Worm (Caenorhabditis elegans) whole organism, young adult: ENCODE data around the gene C16C8.9.

Experiments used
- F22D6.2 ChIP-seq: sonication (generic microtip); optimal IDR thresholded peaks from 2 replicates; lab custom pipeline; 2016; ENCODE audit warnings: mild to moderate bottlenecking, missing genetic modification characterization, missing compliant biosample characterization
- F33H1.4 ChIP-seq: fragments of 200-800 bp; sonication (Bioruptor generic); IDR thresholded peaks from 2 replicates; pipeline ENCODE4 v1.3.6; 2022; ENCODE audit warnings: missing genetic modification reagents, missing genetic modification characterization, missing compliant biosample characterization
- F37B4.10 ChIP-seq: fragments of 200-800 bp; sonication (Bioruptor generic); IDR thresholded peaks from 2 replicates; pipeline ENCODE4 v1.3.6; 2022; ENCODE audit warnings: missing genetic modification characterization, missing compliant biosample characterization
- K11D2.4 ChIP-seq: fragments of 200-800 bp; sonication (Bioruptor generic); IDR thresholded peaks from 2 replicates; pipeline ENCODE4 v1.3.6; 2022; ENCODE audit warnings: missing genetic modification reagents, missing genetic modification characterization, missing compliant biosample characterization
- Y53G8AR.9 ChIP-seq: fragments of 200-800 bp; sonication (Bioruptor generic); conservative IDR thresholded peaks from 2 replicates; pipeline ENCODE4 v1.3.6; 2022; ENCODE audit warnings: missing genetic modification reagents, missing genetic modification characterization, missing compliant biosample characterization
- Y67H2A.10 ChIP-seq: fragments of 200-800 bp; sonication (Bioruptor generic); conservative IDR thresholded peaks from 2 replicates; pipeline ENCODE4 v1.3.6; 2022; ENCODE audit warnings: missing genetic modification reagents, missing genetic modification characterization, missing compliant biosample characterization
- aptf-2 ChIP-seq: fragments of 200-800 bp; sonication (Bioruptor generic); conservative IDR thresholded peaks from 2 replicates; pipeline ENCODE4 v1.3.6; 2022; ENCODE audit warnings: missing genetic modification reagents, missing genetic modification characterization, missing compliant biosample characterization
- aptf-3 ChIP-seq: fragments of 200-800 bp; sonication (Bioruptor generic); IDR thresholded peaks from 2 replicates; pipeline ENCODE4 v1.3.6; 2022; ENCODE audit warnings: missing genetic modification characterization, missing compliant biosample characterization
- athp-1 ChIP-seq: sonication (generic microtip); optimal IDR thresholded peaks from 2 replicates; lab custom pipeline; 2017; ENCODE audit warnings: mild to moderate bottlenecking, missing genetic modification characterization, missing compliant biosample characterization
- cebp-1 ChIP-seq, 2 experiments: fragments of 200-800 bp in 1 of 2; sonication (Bioruptor generic) in 1 of 2; sonication (generic microtip) in 1 of 2; IDR thresholded peaks in 1 of 2; optimal IDR thresholded peaks in 1 of 2; 2 replicates each; pipeline versions ENCODE4 v1.3.6 to Lab custom; 2017 to 2022; ENCODE audit warnings: missing compliant biosample characterization in 2 of 2, missing genetic modification characterization in 2 of 2, mild to moderate bottlenecking in 1 of 2, missing genetic modification reagents in 1 of 2, moderate library complexity in 1 of 2
- ceh-58 ChIP-seq: fragments of 200-800 bp; sonication (Bioruptor generic); IDR thresholded peaks from 2 replicates; pipeline ENCODE4 v1.3.6; 2022; ENCODE audit warnings: missing genetic modification characterization, missing compliant biosample characterization
- ceh-79 ChIP-seq: sonication (generic microtip); optimal IDR thresholded peaks from 2 replicates; lab custom pipeline; 2017; ENCODE audit warnings: mild to moderate bottlenecking, missing genetic modification characterization, missing compliant biosample characterization
- efl-1 ChIP-seq: fragments of 150-350 bp; optimal IDR thresholded peaks from 2 replicates; lab custom pipeline; 2014; ENCODE audit warnings: missing biosample characterization, missing genetic modification reagents, missing genetic modification characterization
- fkh-3 ChIP-seq: sonication (generic microtip); optimal IDR thresholded peaks from 2 replicates; lab custom pipeline; 2016; ENCODE audit warnings: mild to moderate bottlenecking, missing genetic modification characterization, missing compliant biosample characterization
- gei-17 ChIP-seq: fragments of 200-800 bp; sonication (Bioruptor generic); optimal IDR thresholded peaks from 2 replicates; lab custom pipeline; 2018; ENCODE audit warnings: mild to moderate bottlenecking, missing genetic modification characterization, missing compliant biosample characterization
- hlh-12 ChIP-seq: sonication (generic microtip); optimal IDR thresholded peaks from 2 replicates; lab custom pipeline; 2016; ENCODE audit warnings: missing genetic modification characterization, missing compliant biosample characterization
- hlh-26 ChIP-seq: fragments of 200-800 bp; sonication (Bioruptor generic); conservative IDR thresholded peaks from 2 replicates; pipeline ENCODE4 v1.3.6; 2022; ENCODE audit warnings: missing genetic modification reagents, missing genetic modification characterization, missing compliant biosample characterization
- hmg-20 ChIP-seq: fragments of 200-800 bp; sonication (Bioruptor generic); IDR thresholded peaks from 2 replicates; pipeline ENCODE4 v1.3.6; 2022; ENCODE audit warnings: missing genetic modification reagents, missing genetic modification characterization, missing compliant biosample characterization
- lag-1 ChIP-seq: fragments of 200-800 bp; sonication (Bioruptor generic); IDR thresholded peaks from 2 replicates; pipeline ENCODE4 v1.3.6; 2022; ENCODE audit warnings: missing genetic modification reagents, missing genetic modification characterization, missing compliant biosample characterization
- let-526 ChIP-seq: fragments of 200-800 bp; sonication (Bioruptor generic); IDR thresholded peaks from 2 replicates; pipeline ENCODE4 v1.3.6; 2022; ENCODE audit warnings: missing genetic modification reagents, missing genetic modification characterization, missing compliant biosample characterization
- lin-35 ChIP-seq, 3 experiments: fragments of 150-350 bp in 2 of 3; sonication (generic microtip) in 1 of 3; optimal IDR thresholded peaks; 2 replicates each; lab custom pipeline; 2014 to 2018; ENCODE audit warnings: missing biosample characterization in 3 of 3, missing genetic modification characterization in 3 of 3, missing genetic modification reagents in 3 of 3
- lir-1 ChIP-seq: fragments of 200-800 bp; sonication (Bioruptor generic); conservative IDR thresholded peaks from 2 replicates; pipeline ENCODE4 v1.3.6; 2022; ENCODE audit warnings: missing genetic modification reagents, missing genetic modification characterization, missing compliant biosample characterization
- madf-8 ChIP-seq: fragments of 200-800 bp; sonication (Bioruptor generic); conservative IDR thresholded peaks from 2 replicates; pipeline ENCODE4 v1.3.6; 2022; ENCODE audit warnings: missing genetic modification reagents, missing genetic modification characterization, missing compliant biosample characterization
- mcd-1 ChIP-seq: fragments of 200-800 bp; sonication (Bioruptor generic); IDR thresholded peaks from 2 replicates; pipeline ENCODE4 v1.3.6; 2022; ENCODE audit warnings: missing genetic modification reagents, missing genetic modification characterization, missing compliant biosample characterization
- mel-28 ChIP-seq: sonication (generic microtip); optimal IDR thresholded peaks from 2 replicates; lab custom pipeline; 2016; ENCODE audit warnings: borderline replicate concordance, mild to moderate bottlenecking, missing genetic modification characterization, missing compliant biosample characterization
- nfyb-1 ChIP-seq: fragments of 200-800 bp; sonication (Bioruptor generic); IDR thresholded peaks from 2 replicates; pipeline ENCODE4 v1.3.6; 2022; ENCODE audit warnings: missing genetic modification reagents, missing genetic modification characterization, missing compliant biosample characterization
- nhr-120 ChIP-seq: fragments of 200-800 bp; sonication (Bioruptor generic); IDR thresholded peaks from 2 replicates; pipeline ENCODE4 v1.3.6; 2022; ENCODE audit warnings: missing genetic modification characterization, missing compliant biosample characterization
- nhr-80 ChIP-seq: sonication (generic microtip); optimal IDR thresholded peaks from 2 replicates; lab custom pipeline; 2016; ENCODE audit warnings: missing genetic modification characterization, missing compliant biosample characterization
- sea-2 ChIP-seq: fragments of 200-800 bp; sonication (Bioruptor generic); IDR thresholded peaks from 2 replicates; pipeline ENCODE4 v1.3.6; 2022; ENCODE audit warnings: missing genetic modification characterization, missing compliant biosample characterization
- snpc-1.1 ChIP-seq: sonication (generic microtip); optimal IDR thresholded peaks from 2 replicates; lab custom pipeline; 2017; ENCODE audit warnings: missing genetic modification characterization, mild to moderate bottlenecking, missing compliant biosample characterization, antibody characterized with exemption, moderate library complexity, missing genotype, missing genetic modification reagents; ENCODE audit not compliant: insufficient read depth
- sptf-2 ChIP-seq: fragments of 200-800 bp; sonication (Bioruptor generic); optimal IDR thresholded peaks from 2 replicates; lab custom pipeline; 2018; ENCODE audit warnings: mild to moderate bottlenecking, missing genetic modification characterization, missing compliant biosample characterization
- tlf-1 ChIP-seq: fragments of 200-800 bp; sonication (Bioruptor generic); optimal IDR thresholded peaks from 2 replicates; lab custom pipeline; 2018; ENCODE audit warnings: mild to moderate bottlenecking, missing genetic modification characterization, missing compliant biosample characterization
- unc-130 ChIP-seq: sonication (generic microtip); optimal IDR thresholded peaks from 2 replicates; lab custom pipeline; 2016; ENCODE audit warnings: missing genetic modification reagents, missing genetic modification characterization, missing compliant biosample characterization
- zfh-2 ChIP-seq: fragments of 200-800 bp; sonication (Bioruptor generic); conservative IDR thresholded peaks from 2 replicates; pipeline ENCODE4 v1.3.6; 2022; ENCODE audit warnings: missing genetic modification reagents, missing genetic modification characterization, missing compliant biosample characterization
- zim-3 ChIP-seq: sonication (generic microtip); optimal IDR thresholded peaks from 2 replicates; lab custom pipeline; 2017; ENCODE audit warnings: mild to moderate bottlenecking, missing genetic modification characterization, moderate library complexity, missing compliant biosample characterization
- ztf-22 ChIP-seq: fragments of 200-800 bp; sonication (Bioruptor generic); optimal IDR thresholded peaks from 2 replicates; lab custom pipeline; 2018; ENCODE audit warnings: mild to moderate bottlenecking, missing genetic modification characterization, moderate library complexity, missing compliant biosample characterization
- ztf-26 ChIP-seq: sonication (generic microtip); optimal IDR thresholded peaks from 2 replicates; lab custom pipeline; 2017; ENCODE audit warnings: missing genetic modification characterization, missing compliant biosample characterization

The C16C8.9 gene

ce11 chrII:3473744-3474143 is 10.7 kb upstream of the C16C8.9 start, which contains the start of gene sdz-32 (continued):
- TF ChIP-seq hmg-20 (GFP tag; lab: Robert Waterston, UW): no peak
- TF ChIP-seq nfyb-1 (GFP tag; lab: Robert Waterston, UW): no peak
- no peak for TF ChIP-seq ztf-26 (tag; lab: Kevin White, UChicago)
- TF ChIP-seq mel-28 (tag; lab: Kevin White, UChicago): no peak
- TF ChIP-seq ztf-22 (GFP tag; lab: Kevin White, UChicago): no peak

- no peak for TF ChIP-seq snpc-1.1
- no peak for TF ChIP-seq ceh-79 (tag; lab: Kevin White, UChicago)
- TF ChIP-seq athp-1 (tag; lab: Kevin White, UChicago): no peak
- TF ChIP-seq sea-2: no peak
- TF ChIP-seq let-526 (GFP tag; lab: Robert Waterston, UW): no peak
- TF ChIP-seq ceh-58 (GFP tag; lab: Robert Waterston, UW): no peak
- TF ChIP-seq F33H1.4 (GFP tag; lab: Robert Waterston, UW): no peak
- no peak for TF ChIP-seq hmg-20 (GFP tag; lab: Robert Waterston, UW)
- no peak for TF ChIP-seq sptf-2 (GFP tag; lab: Kevin White, UChicago)
- TF ChIP-seq madf-8 (GFP tag; lab: Robert Waterston, UW): no peak
These were observed 9.8 kb upstream of the C16C8.9 start, which contains the start of gene Y49F6B.6 for ce11 chrII:3472817-3473216. Gene Y49F6B.6 (plus strand): TSS chrII:3473117.

ce11 chrII:3472316-3472715 is 9.3 kb upstream of the C16C8.9 start, which contains the start of gene Y49F6B.12:
Gene Y49F6B.12 (minus strand): TSS chrII:3472416.
- no peak for TF ChIP-seq lir-1 (GFP tag; lab: Robert Waterston, UW)
- TF ChIP-seq athp-1 (tag; lab: Kevin White, UChicago): no peak
- TF ChIP-seq F37B4.10 (GFP tag; lab: Robert Waterston, UW): no peak
- no peak for TF ChIP-seq hlh-26 (GFP tag; lab: Robert Waterston, UW)
- no peak for TF ChIP-seq mcd-1
- no peak for TF ChIP-seq F22D6.2
- TF ChIP-seq Y53G8AR.9 (GFP tag; lab: Robert Waterston, UW): no peak
- no peak for TF ChIP-seq efl-1
- TF ChIP-seq nhr-120: no peak
- TF ChIP-seq Y67H2A.10: no peak
- no peak for TF ChIP-seq gei-17
- no peak for TF ChIP-seq zim-3
- TF ChIP-seq snpc-1.1: no peak
- no peak for TF ChIP-seq zfh-2 (GFP tag; lab: Robert Waterston, UW)
- TF ChIP-seq unc-130: no peak
- no peak for TF ChIP-seq cebp-1 (GFP tag; IDR thresholded peaks at IDR 0.05; lab: Robert Waterston, UW)
- TF ChIP-seq cebp-1 (tag; optimal IDR thresholded peaks at IDR 0.05; lab: Kevin White, UChicago): no peak
- TF ChIP-seq let-526 (GFP tag; lab: Robert Waterston, UW): no peak

ce11 chrII:3471603-3472002 is 8.6 kb upstream of the C16C8.9 start, which contains the start of gene Y49F6B.13:
Gene Y49F6B.13 (minus strand): TSS chrII:3471703.
- no peak for TF ChIP-seq nhr-80
- TF ChIP-seq hlh-12: no peak
- no peak for TF ChIP-seq aptf-3 (GFP tag; lab: Robert Waterston, UW)
- no peak for TF ChIP-seq fkh-3 (tag; lab: Kevin White, UChicago)
- no peak for TF ChIP-seq lag-1 (GFP tag; lab: Robert Waterston, UW)
- TF ChIP-seq lin-35 (GFP tag; optimal IDR thresholded peaks at IDR 0.05; lab: Kevin White, UChicago): no peak
- no peak for TF ChIP-seq aptf-2 (GFP tag; lab: Robert Waterston, UW)
- TF ChIP-seq tlf-1 (GFP tag; lab: Kevin White, UChicago): no peak
- no peak for TF ChIP-seq K11D2.4
- TF ChIP-seq, all 124 proteins: peak for 0
